Comparison of ENCODE assay signal across 2 fruit fly cellular contexts in genomic region chr3R:23225266-23225665, dm6.
TF ChIP-seq lines count a peak whose summit lies in the region.

No protein-coding gene starts in this region.

TF ChIP-seq in whole organism, adult, 20 proteins besides CTCF, POLR2A, EP300 and RAD21 (continued from another document):
- peak; percentile 32 for TF ChIP-seq Mnt (GFP tag; optimal IDR thresholded peaks at IDR 0.05; lab: Kevin White, UChicago)
- peak; percentile 52 for TF ChIP-seq CG1620 (GFP tag; optimal IDR thresholded peaks at IDR 0.05; lab: Kevin White, UChicago)

TF ChIP-seq in whole organism, embryonic, 481 proteins besides CTCF, POLR2A, EP300 and RAD21 (continued from another document and continues in another):
- TF ChIP-seq pzg (GFP tag; optimal IDR thresholded peaks at IDR 0.05; lab: Kevin White, UChicago): no peak
- no peak for TF ChIP-seq phol (tag; optimal IDR thresholded peaks at IDR 0.05; lab: Kevin White, UChicago)
- no peak for TF ChIP-seq emc (GFP tag; optimal IDR thresholded peaks at IDR 0.05; lab: Kevin White, UChicago)
- no peak for TF ChIP-seq Chrac-16 (GFP tag; optimal IDR thresholded peaks at IDR 0.05; lab: Kevin White, UChicago)
- TF ChIP-seq CG6689 (GFP tag; IDR thresholded peaks at IDR 0.05; lab: Robert Waterston, UW): no peak
- TF ChIP-seq cwo (GFP tag; optimal IDR thresholded peaks at IDR 0.05; lab: Kevin White, UChicago): peak; percentile 55
- TF ChIP-seq CG17359 (tag; optimal IDR thresholded peaks at IDR 0.05; lab: Kevin White, UChicago): peak; percentile 21
- no peak for TF ChIP-seq CG3065 (GFP tag; optimal IDR thresholded peaks at IDR 0.05; lab: Kevin White, UChicago)
- no peak for TF ChIP-seq Lhr (GFP tag; optimal IDR thresholded peaks at IDR 0.05; lab: Kevin White, UChicago)
- TF ChIP-seq CG4328 (GFP tag; optimal IDR thresholded peaks at IDR 0.05; lab: Kevin White, UChicago): peak; percentile 16
- no peak; the same call in 1 of the 2 replicates for TF ChIP-seq CG1024 (GFP tag; IDR thresholded peaks at IDR 0.05; lab: Robert Waterston, UW)
- TF ChIP-seq CG6683 (GFP tag; optimal IDR thresholded peaks at IDR 0.05; lab: Kevin White, UChicago): peak; percentile 1
- no peak for TF ChIP-seq pum (GFP tag; optimal IDR thresholded peaks at IDR 0.05; lab: Kevin White, UChicago)
- TF ChIP-seq dmrt11E (tag; optimal IDR thresholded peaks at IDR 0.05; lab: Kevin White, UChicago): no peak
- TF ChIP-seq pho (GFP tag; optimal IDR thresholded peaks at IDR 0.05; lab: Kevin White, UChicago): peak; percentile 35
- no peak for TF ChIP-seq hkb (optimal IDR thresholded peaks at IDR 0.05; lab: Kevin White, UChicago)
- TF ChIP-seq hkb (GFP tag; IDR thresholded peaks at IDR 0.05; lab: Robert Waterston, UW): peak; percentile 46; the same call in 1 of the 2 replicates
- TF ChIP-seq Tbp (GFP tag; optimal IDR thresholded peaks at IDR 0.05; lab: Kevin White, UChicago): no peak
- 0 out of 2 replicates have a peak, but pooled peaks have one; percentile 45 for TF ChIP-seq CG31224 (GFP tag; IDR thresholded peaks at IDR 0.05; lab: Robert Waterston, UW)
- no peak for TF ChIP-seq chn (GFP tag; optimal IDR thresholded peaks at IDR 0.05; lab: Kevin White, UChicago)
- TF ChIP-seq Xbp1 (GFP tag; optimal IDR thresholded peaks at IDR 0.05; lab: Kevin White, UChicago): no peak
- no peak for TF ChIP-seq sc (optimal IDR thresholded peaks at IDR 0.05; lab: Kevin White, UChicago)
- no peak for TF ChIP-seq sc (GFP tag; optimal IDR thresholded peaks at IDR 0.05; lab: Kevin White, UChicago)
- TF ChIP-seq CG14965 (GFP tag; optimal IDR thresholded peaks at IDR 0.05; lab: Kevin White, UChicago; ENCODE audit: borderline replicate concordance): no peak
- TF ChIP-seq Optix (GFP tag; IDR thresholded peaks at IDR 0.05; lab: Robert Waterston, UW): no peak
- peak; percentile 13 for TF ChIP-seq grau (tag; optimal IDR thresholded peaks at IDR 0.05; lab: Kevin White, UChicago)
- TF ChIP-seq Hsf (GFP tag; optimal IDR thresholded peaks at IDR 0.05; lab: Kevin White, UChicago): no peak
- TF ChIP-seq fd64A (GFP tag; optimal IDR thresholded peaks at IDR 0.05; lab: Kevin White, UChicago): no peak
- peak; percentile 70 for TF ChIP-seq CG12071 (GFP tag; optimal IDR thresholded peaks at IDR 0.05; lab: Kevin White, UChicago)
- no peak for TF ChIP-seq CG10979 (tag; optimal IDR thresholded peaks at IDR 0.05; lab: Kevin White, UChicago)
- TF ChIP-seq pita (GFP tag; optimal IDR thresholded peaks at IDR 0.05; lab: Kevin White, UChicago): no peak
- TF ChIP-seq CG18764 (GFP tag; optimal IDR thresholded peaks at IDR 0.05; lab: Kevin White, UChicago): peak; percentile 6
- TF ChIP-seq CG7357 (GFP tag; IDR thresholded peaks at IDR 0.05; lab: Robert Waterston, UW): no peak
- TF ChIP-seq wdn (GFP tag; IDR thresholded peaks at IDR 0.05; lab: Robert Waterston, UW): peak; percentile 50; the same call in 1 of the 2 replicates
- no peak for TF ChIP-seq CG18262 (tag; optimal IDR thresholded peaks at IDR 0.05; lab: Kevin White, UChicago)
- no peak for TF ChIP-seq CG6791 (GFP tag; IDR thresholded peaks at IDR 0.05; lab: Robert Waterston, UW; ENCODE audit: partially characterized antibody)
- TF ChIP-seq dmrt99B (tag; optimal IDR thresholded peaks at IDR 0.05; lab: Kevin White, UChicago): peak; percentile 21
- no peak for TF ChIP-seq sens-2 (GFP tag; IDR thresholded peaks at IDR 0.05; lab: Robert Waterston, UW)
- TF ChIP-seq CG8359 (GFP tag; optimal IDR thresholded peaks at IDR 0.05; lab: Kevin White, UChicago; ENCODE audit: borderline replicate concordance): no peak
- no peak for TF ChIP-seq jing (GFP tag; optimal IDR thresholded peaks at IDR 0.05; lab: Kevin White, UChicago)
- TF ChIP-seq da (GFP tag; optimal IDR thresholded peaks at IDR 0.05; lab: Kevin White, UChicago): no peak
- no peak for TF ChIP-seq CG11723 (GFP tag; optimal IDR thresholded peaks at IDR 0.05; lab: Kevin White, UChicago)
- TF ChIP-seq CG11093 (GFP tag; IDR thresholded peaks at IDR 0.05; lab: Robert Waterston, UW): no peak
- TF ChIP-seq CG30403 (GFP tag; optimal IDR thresholded peaks at IDR 0.05; lab: Kevin White, UChicago): no peak
- peak in 1 of 2 experiments; percentile 18 for TF ChIP-seq insv (GFP tag; optimal IDR thresholded peaks at IDR 0.05; lab: Kevin White, UChicago)
- no peak for TF ChIP-seq gcm2 (GFP tag; optimal IDR thresholded peaks at IDR 0.05; lab: Kevin White, UChicago)
- TF ChIP-seq zfh1 (GFP tag; IDR thresholded peaks at IDR 0.05; lab: Robert Waterston, UW): peak; percentile 53; the same call in 1 of the 3 replicates
- TF ChIP-seq stwl (tag; optimal IDR thresholded peaks at IDR 0.05; lab: Kevin White, UChicago): no peak
- TF ChIP-seq fru (optimal IDR thresholded peaks at IDR 0.05; lab: Kevin White, UChicago): no peak
- TF ChIP-seq tx (GFP tag; optimal IDR thresholded peaks at IDR 0.05; lab: Kevin White, UChicago): peak; percentile 19
- no peak for TF ChIP-seq pan (optimal IDR thresholded peaks at IDR 0.05; lab: Kevin White, UChicago)
- no peak for TF ChIP-seq pan (GFP tag; optimal IDR thresholded peaks at IDR 0.05 in 1 of 2, IDR thresholded peaks at IDR 0.05 in 1 of 2)
- TF ChIP-seq chinmo (GFP tag; IDR thresholded peaks at IDR 0.05; lab: Robert Waterston, UW; ENCODE audit: partially characterized antibody): no peak
- TF ChIP-seq mirr (GFP tag; optimal IDR thresholded peaks at IDR 0.05; lab: Kevin White, UChicago): peak; percentile 59
- TF ChIP-seq yki (optimal IDR thresholded peaks at IDR 0.05; lab: Kevin White, UChicago): no peak
- TF ChIP-seq CG14667 (GFP tag; IDR thresholded peaks at IDR 0.05; lab: Robert Waterston, UW): no peak
- no peak for TF ChIP-seq CG14860 (GFP tag; IDR thresholded peaks at IDR 0.05; lab: Robert Waterston, UW; ENCODE audit: partially characterized antibody)
- peak; percentile 52 for TF ChIP-seq CG34376 (GFP tag; optimal IDR thresholded peaks at IDR 0.05; lab: Kevin White, UChicago)
- no peak for TF ChIP-seq dimm (GFP tag; IDR thresholded peaks at IDR 0.05; lab: Robert Waterston, UW)
- peak; percentile 24; the same call in 1 of the 3 replicates for TF ChIP-seq Mrtf (GFP tag; IDR thresholded peaks at IDR 0.05; lab: Robert Waterston, UW)
- TF ChIP-seq sr (GFP tag; IDR thresholded peaks at IDR 0.05; lab: Robert Waterston, UW): no peak
- peak; percentile 41 for TF ChIP-seq Dek (tag; optimal IDR thresholded peaks at IDR 0.05; lab: Kevin White, UChicago)
- TF ChIP-seq Meics (GFP tag; optimal IDR thresholded peaks at IDR 0.05; lab: Kevin White, UChicago): peak; percentile 72
- no peak for TF ChIP-seq Gug (GFP tag; IDR thresholded peaks at IDR 0.05; lab: Robert Waterston, UW)
- peak; percentile 15 for TF ChIP-seq gro (GFP tag; optimal IDR thresholded peaks at IDR 0.05; lab: Kevin White, UChicago)
- TF ChIP-seq ewg (GFP tag; optimal IDR thresholded peaks at IDR 0.05; lab: Kevin White, UChicago): no peak
- peak; percentile 26 for TF ChIP-seq trh (GFP tag; optimal IDR thresholded peaks at IDR 0.05; lab: Kevin White, UChicago)
- TF ChIP-seq CG8478 (optimal IDR thresholded peaks at IDR 0.05; lab: Kevin White, UChicago): no peak
- TF ChIP-seq CG12104 (GFP tag; optimal IDR thresholded peaks at IDR 0.05; lab: Kevin White, UChicago): peak; percentile 35
- no peak for TF ChIP-seq CG6254 (GFP tag; optimal IDR thresholded peaks at IDR 0.05; lab: Kevin White, UChicago)
- peak; percentile 4 for TF ChIP-seq Mad (GFP tag; optimal IDR thresholded peaks at IDR 0.05; lab: Kevin White, UChicago)
- no peak for TF ChIP-seq nom (GFP tag; optimal IDR thresholded peaks at IDR 0.05; lab: Kevin White, UChicago)
- no peak for TF ChIP-seq vvl (GFP tag; IDR thresholded peaks at IDR 0.05; lab: Robert Waterston, UW)
- no peak for TF ChIP-seq Doc2 (GFP tag; IDR thresholded peaks at IDR 0.05; lab: Robert Waterston, UW)
- TF ChIP-seq slp2 (GFP tag; optimal IDR thresholded peaks at IDR 0.05; lab: Kevin White, UChicago): no peak
- TF ChIP-seq pb (GFP tag; optimal IDR thresholded peaks at IDR 0.05; lab: Kevin White, UChicago): no peak
- TF ChIP-seq lbe (GFP tag; optimal IDR thresholded peaks at IDR 0.05; lab: Kevin White, UChicago): no peak
- peak; percentile 35 for TF ChIP-seq Sox100B (GFP tag; optimal IDR thresholded peaks at IDR 0.05; lab: Kevin White, UChicago)
- no peak for TF ChIP-seq Nf-YA (GFP tag; IDR thresholded peaks at IDR 0.05; lab: Robert Waterston, UW)
- peak; percentile 19 for TF ChIP-seq exex (tag; optimal IDR thresholded peaks at IDR 0.05; lab: Kevin White, UChicago)
- no peak for TF ChIP-seq hbn (GFP tag; IDR thresholded peaks at IDR 0.05; lab: Robert Waterston, UW; ENCODE audit: partially characterized antibody)
- TF ChIP-seq CG15011 (GFP tag; optimal IDR thresholded peaks at IDR 0.05; lab: Kevin White, UChicago): no peak
- TF ChIP-seq Antp (GFP tag; optimal IDR thresholded peaks at IDR 0.05; lab: Kevin White, UChicago): peak; percentile 12
- TF ChIP-seq so (GFP tag; IDR thresholded peaks at IDR 0.05; lab: Robert Waterston, UW): no peak
- TF ChIP-seq ab (GFP tag; optimal IDR thresholded peaks at IDR 0.05; lab: Kevin White, UChicago): no peak
- no peak for TF ChIP-seq CG2129 (GFP tag; IDR thresholded peaks at IDR 0.05; lab: Robert Waterston, UW; ENCODE audit: partially characterized antibody)
- TF ChIP-seq gem (tag; optimal IDR thresholded peaks at IDR 0.05; lab: Kevin White, UChicago): peak; percentile 36
- no peak for TF ChIP-seq Sin3A (optimal IDR thresholded peaks at IDR 0.05; lab: Kevin White, UChicago)
- TF ChIP-seq kni (GFP tag; optimal IDR thresholded peaks at IDR 0.05; lab: Kevin White, UChicago): no peak
- TF ChIP-seq Neu2 (GFP tag; optimal IDR thresholded peaks at IDR 0.05; lab: Kevin White, UChicago; ENCODE audit: borderline replicate concordance): no peak
- no peak for TF ChIP-seq Dip3 (GFP tag; optimal IDR thresholded peaks at IDR 0.05; lab: Kevin White, UChicago)
- TF ChIP-seq Fer2 (tag; optimal IDR thresholded peaks at IDR 0.05; lab: Kevin White, UChicago): peak; percentile 42
- TF ChIP-seq Ptx1 (GFP tag; IDR thresholded peaks at IDR 0.05; lab: Robert Waterston, UW): no peak
- no peak for TF ChIP-seq Dip2 (GFP tag; IDR thresholded peaks at IDR 0.05; lab: Robert Waterston, UW)
- TF ChIP-seq CG17802 (tag; optimal IDR thresholded peaks at IDR 0.05; lab: Kevin White, UChicago): no peak
- peak; percentile 81 for TF ChIP-seq lab (GFP tag; optimal IDR thresholded peaks at IDR 0.05; lab: Kevin White, UChicago)
- TF ChIP-seq CG9609 (GFP tag; optimal IDR thresholded peaks at IDR 0.05; lab: Kevin White, UChicago): peak; percentile 23
- TF ChIP-seq E2f1 (GFP tag; IDR thresholded peaks at IDR 0.05; lab: Robert Waterston, UW): no peak
- no peak for TF ChIP-seq gce (GFP tag; IDR thresholded peaks at IDR 0.05; lab: Robert Waterston, UW)
- TF ChIP-seq Elba2 (GFP tag; optimal IDR thresholded peaks at IDR 0.05; lab: Kevin White, UChicago): no peak
- peak; percentile 21; the same call in 1 of the 2 replicates for TF ChIP-seq CG10321 (GFP tag; IDR thresholded peaks at IDR 0.05; lab: Robert Waterston, UW)
- TF ChIP-seq mam (GFP tag; optimal IDR thresholded peaks at IDR 0.05; lab: Kevin White, UChicago): peak; percentile 29
- no peak for TF ChIP-seq tap (tag; optimal IDR thresholded peaks at IDR 0.05; lab: Kevin White, UChicago)
- TF ChIP-seq CG7839 (tag; optimal IDR thresholded peaks at IDR 0.05; lab: Kevin White, UChicago): peak; percentile 19
- TF ChIP-seq sqz (GFP tag; optimal IDR thresholded peaks at IDR 0.05; lab: Kevin White, UChicago): no peak
- TF ChIP-seq grn (GFP tag; optimal IDR thresholded peaks at IDR 0.05; lab: Kevin White, UChicago): no peak
- TF ChIP-seq gsb-n (tag; optimal IDR thresholded peaks at IDR 0.05; lab: Kevin White, UChicago): no peak
- no peak for TF ChIP-seq CG4730 (GFP tag; IDR thresholded peaks at IDR 0.05; lab: Robert Waterston, UW)
- no peak for TF ChIP-seq cg (GFP tag; optimal IDR thresholded peaks at IDR 0.05; lab: Kevin White, UChicago)
- TF ChIP-seq CG1603 (tag; optimal IDR thresholded peaks at IDR 0.05; lab: Kevin White, UChicago): peak; percentile 8
- TF ChIP-seq CG15514 (GFP tag; optimal IDR thresholded peaks at IDR 0.05; lab: Kevin White, UChicago): peak; percentile 55
- TF ChIP-seq CG31365 (tag; optimal IDR thresholded peaks at IDR 0.05; lab: Kevin White, UChicago): no peak
- no peak for TF ChIP-seq abd-A (tag; optimal IDR thresholded peaks at IDR 0.05; lab: Kevin White, UChicago)
- TF ChIP-seq hb (GFP tag; IDR thresholded peaks at IDR 0.05; lab: Robert Waterston, UW; ENCODE audit: partially characterized antibody): no peak
- peak; percentile 10 for TF ChIP-seq Hey (tag; optimal IDR thresholded peaks at IDR 0.05; lab: Kevin White, UChicago)
- TF ChIP-seq cad (GFP tag; optimal IDR thresholded peaks at IDR 0.05; lab: Kevin White, UChicago): no peak
- TF ChIP-seq ERR (GFP tag; optimal IDR thresholded peaks at IDR 0.05; lab: Kevin White, UChicago): peak; percentile 14
- TF ChIP-seq CG4707 (GFP tag; optimal IDR thresholded peaks at IDR 0.05; lab: Kevin White, UChicago): no peak
- TF ChIP-seq CG9932 (GFP tag; IDR thresholded peaks at IDR 0.05; lab: Robert Waterston, UW): peak; percentile 50; the same call in 1 of the 2 replicates
- peak; percentile 34 for TF ChIP-seq scrt (GFP tag; optimal IDR thresholded peaks at IDR 0.05; lab: Kevin White, UChicago)
- 0 out of 3 replicates have a peak, but pooled peaks have one; percentile 24 for TF ChIP-seq CG6175 (GFP tag; IDR thresholded peaks at IDR 0.05; lab: Robert Waterston, UW)
- no peak for TF ChIP-seq p53 (GFP tag; optimal IDR thresholded peaks at IDR 0.05; lab: Kevin White, UChicago)
- peak; percentile 89 for TF ChIP-seq Med (GFP tag; lab: Kevin White, UChicago)
- no peak for TF ChIP-seq CG10959 (GFP tag; IDR thresholded peaks at IDR 0.05; lab: Robert Waterston, UW)
- TF ChIP-seq CG11695 (GFP tag; IDR thresholded peaks at IDR 0.05; lab: Robert Waterston, UW): no peak
- TF ChIP-seq wek (GFP tag; optimal IDR thresholded peaks at IDR 0.05; lab: Kevin White, UChicago): peak; percentile 21
- TF ChIP-seq CG14014 (GFP tag; IDR thresholded peaks at IDR 0.05; lab: Robert Waterston, UW): peak; percentile 57; the same call in 1 of the 2 replicates
- TF ChIP-seq CG3847 (GFP tag; IDR thresholded peaks at IDR 0.05; lab: Robert Waterston, UW): 0 out of 2 replicates have a peak, but pooled peaks have one; percentile 24
- TF ChIP-seq CG17612 (GFP tag; IDR thresholded peaks at IDR 0.05; lab: Robert Waterston, UW): no peak
- peak; percentile 72 for TF ChIP-seq CG11247 (GFP tag; IDR thresholded peaks at IDR 0.05; lab: Robert Waterston, UW)
- TF ChIP-seq CG15073 (GFP tag; optimal IDR thresholded peaks at IDR 0.05; lab: Kevin White, UChicago): no peak
- peak; percentile 54 for TF ChIP-seq CG18619 (GFP tag; optimal IDR thresholded peaks at IDR 0.05; lab: Kevin White, UChicago)
